Worm (Caenorhabditis elegans): ENCODE data around the gene mob-4.

Gene mob-4

DNA sequence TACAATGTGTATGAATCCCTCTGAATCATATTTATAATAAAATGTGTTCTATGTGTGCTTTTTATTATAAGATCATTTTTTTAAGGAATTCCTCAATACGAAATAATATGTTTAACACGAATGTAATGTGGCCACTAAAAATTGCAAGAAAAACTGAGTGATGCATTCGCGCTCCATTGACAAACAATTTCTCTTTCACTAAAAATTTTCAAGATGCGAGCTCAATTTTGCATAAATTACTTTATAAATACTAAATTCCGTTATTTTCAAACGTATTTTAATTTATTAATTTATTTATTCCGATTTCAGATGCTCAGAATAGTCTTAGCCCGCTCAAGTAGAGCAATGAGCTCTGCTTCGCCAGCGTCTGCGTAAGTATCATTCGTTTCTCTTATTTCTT, 40.9 kb downstream of the mob-4 start, which contains the start of gene mrps-9 (continued):
- no peak for TF ChIP-seq ZK337.2 (GFP tag; IDR thresholded peaks at IDR 0.05)
- peak; percentile 2 for TF ChIP-seq hlh-30 (tag; optimal IDR thresholded peaks at IDR 0.05; ENCODE audit: insufficient read depth)
- no peak for TF ChIP-seq fos-1 (tag; optimal IDR thresholded peaks at IDR 0.05)
- no peak for TF ChIP-seq egl-43 (GFP tag; IDR thresholded peaks at IDR 0.05)

DNA sequence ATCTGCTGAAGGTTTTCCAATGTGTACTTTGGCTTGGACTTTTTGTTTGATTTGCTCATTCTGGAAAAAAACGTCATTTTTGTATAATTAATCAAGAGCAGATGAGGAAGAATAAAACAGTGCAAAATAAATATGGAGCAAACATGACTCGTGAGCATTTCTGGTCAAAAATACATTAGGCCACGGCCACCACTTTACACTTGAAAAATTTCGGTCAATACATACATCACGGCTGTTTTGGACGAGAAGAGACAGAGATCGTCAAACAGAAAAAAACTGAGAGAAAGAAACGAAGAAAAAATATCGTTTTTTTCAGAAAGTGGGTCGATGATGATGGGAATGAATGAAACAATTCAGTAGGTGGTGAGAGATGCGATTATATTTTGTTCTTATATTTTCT, 43.4 kb downstream of the mob-4 start, which contains the start of the genes F09G8.7 and crn-7:
F09G8.7 (minus strand) TSS at position 60 of the 400 bp plus-strand sequence.
crn-7 (plus strand) TSS at position 236 of the 400 bp plus-strand sequence.
- TF ChIP-seq lin-38 (GFP tag; IDR thresholded peaks at IDR 0.05) (peak; percentile 39; the same call in 1 of the 2 replicates), daf-16 (GFP tag; optimal IDR thresholded peaks at IDR 0.05) (no peak), daf-16 (tag; optimal IDR thresholded peaks at IDR 0.05) (peak; percentile 15), gei-8 (GFP tag; optimal IDR thresholded peaks at IDR 0.05) (no peak), unc-62 (GFP tag; optimal IDR thresholded peaks at IDR 0.05 in 1 of 2) (peak in 1 of 2 experiments; percentile 57), unc-62 (tag; optimal IDR thresholded peaks at IDR 0.05) (no peak), pha-4 (GFP tag; IDR thresholded peaks at IDR 0.05) (no peak), pha-4 (tag; optimal IDR thresholded peaks at IDR 0.05) (peak; percentile 45), nhr-28 (tag; optimal IDR thresholded peaks at IDR 0.05) (peak; percentile 51), aly-2 (tag; optimal IDR thresholded peaks at IDR 0.05) (no peak), lsy-2 (tag; optimal IDR thresholded peaks at IDR 0.05) (peak in 1 of 2 experiments; percentile 61), dve-1 (tag; optimal IDR thresholded peaks at IDR 0.05; ENCODE audit: insufficient read depth) (peak; percentile 28), zfp-3 (GFP tag; conservative IDR thresholded peaks at IDR 0.05) (no peak), hlh-11 (tag; optimal IDR thresholded peaks at IDR 0.05) (peak; percentile 38), mes-2 (tag; optimal IDR thresholded peaks at IDR 0.05; ENCODE audit: poor library complexity, severe bottlenecking) (peak; percentile 67), hlh-30 (tag; optimal IDR thresholded peaks at IDR 0.05; ENCODE audit: insufficient read depth) (peak; percentile 55), pqm-1 (tag; optimal IDR thresholded peaks at IDR 0.05) (no peak)

DNA sequence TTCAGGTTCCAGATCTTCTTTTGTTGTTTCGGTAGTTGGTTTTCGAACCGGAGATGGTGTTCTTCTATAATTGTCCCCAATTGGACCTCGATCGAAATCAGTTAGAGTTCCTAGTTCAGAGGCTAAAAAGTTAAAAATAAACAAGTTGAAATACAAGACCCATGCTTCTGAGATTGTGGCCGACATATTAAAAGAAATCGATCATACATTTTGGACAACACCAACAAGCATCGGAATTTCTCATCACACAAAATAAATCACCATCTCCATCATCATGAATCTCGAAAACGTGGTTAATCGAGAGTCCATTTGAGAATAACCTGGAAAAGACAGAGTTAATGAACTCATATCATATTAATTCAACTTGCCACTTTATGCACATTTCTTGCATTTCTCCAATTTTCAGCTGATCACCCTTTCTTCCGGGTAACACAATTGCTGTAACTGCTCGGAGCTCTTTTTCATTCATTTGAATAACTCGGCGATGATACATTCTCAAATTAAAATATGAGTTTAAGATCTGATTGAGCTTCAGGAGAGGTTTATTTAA, 46.9 kb downstream of the mob-4 start, which contains the start of the genes mps-4 and F09G8.10:
mps-4 (minus strand) TSS at position 101 of the 550 bp plus-strand sequence.
F09G8.10 (minus strand) TSS at position 500 of the 550 bp plus-strand sequence.
- TF ChIP-seq mxl-2 (GFP tag; conservative IDR thresholded peaks at IDR 0.05), result no peak
- TF ChIP-seq aha-1 (tag), result no peak
- no peak for TF ChIP-seq unc-62 (GFP tag; optimal IDR thresholded peaks at IDR 0.05 in 1 of 2)
- TF ChIP-seq unc-62 (tag; optimal IDR thresholded peaks at IDR 0.05), result no peak
- TF ChIP-seq ceh-82 (tag; optimal IDR thresholded peaks at IDR 0.05), result no peak
- TF ChIP-seq unc-130 (GFP tag; optimal IDR thresholded peaks at IDR 0.05), result no peak
- TF ChIP-seq ceh-28 (tag; optimal IDR thresholded peaks at IDR 0.05), result no peak
- TF ChIP-seq zfp-2 (tag; optimal IDR thresholded peaks at IDR 0.05), result no peak
- TF ChIP-seq lim-7 (GFP tag; IDR thresholded peaks at IDR 0.05), result no peak
- TF ChIP-seq ztf-7 (tag; optimal IDR thresholded peaks at IDR 0.05), result no peak
- TF ChIP-seq dmd-8 (GFP tag; IDR thresholded peaks at IDR 0.05), result no peak
- TF ChIP-seq zip-11 (GFP tag; IDR thresholded peaks at IDR 0.05), result no peak

DNA sequence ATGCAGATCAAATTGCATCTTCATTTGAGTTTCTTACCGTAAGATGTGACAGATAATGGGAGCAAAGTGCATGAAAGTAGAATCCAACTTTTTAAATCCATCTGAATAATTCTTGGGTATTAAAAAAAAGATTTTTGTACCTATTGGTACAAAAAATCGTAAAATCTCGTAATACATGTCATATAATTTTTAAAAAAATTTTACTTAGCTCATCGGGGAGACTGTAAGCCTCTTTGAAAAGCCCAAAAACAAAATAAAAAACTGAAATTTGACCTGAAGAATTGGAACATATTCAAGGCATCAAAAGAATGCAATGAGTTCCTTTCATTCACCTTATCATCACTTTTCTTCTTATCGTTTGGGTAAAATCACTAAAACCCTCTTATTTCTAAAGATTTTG, 51.0 kb downstream of the mob-4 start, which contains the start of gene clec-160:
clec-160 (minus strand) TSS at position 101 of the 400 bp plus-strand sequence.
- TF ChIP-seq dmd-9 (GFP tag; IDR thresholded peaks at IDR 0.05) (no peak), nhr-237 (tag; optimal IDR thresholded peaks at IDR 0.05) (no peak), ama-1 (optimal IDR thresholded peaks at IDR 0.05) (no peak), snpc-1.2 (GFP tag; IDR thresholded peaks at IDR 0.05) (no peak), lin-38 (GFP tag; IDR thresholded peaks at IDR 0.05) (no peak), ceh-44 (GFP tag; IDR thresholded peaks at IDR 0.05) (no peak), lin-39 (tag; optimal IDR thresholded peaks at IDR 0.05) (no peak), aly-2 (tag; optimal IDR thresholded peaks at IDR 0.05) (no peak), R02D3.7 (tag; optimal IDR thresholded peaks at IDR 0.05) (no peak), fkh-10 (GFP tag; optimal IDR thresholded peaks at IDR 0.05) (no peak), hlh-11 (tag; optimal IDR thresholded peaks at IDR 0.05) (no peak), dmd-6 (GFP tag; IDR thresholded peaks at IDR 0.05) (no peak)
